Worm (Caenorhabditis elegans) whole organism, L3 larva: ENCODE data around the gene F44E7.3.

ENCODE experiments used
- R02D3.7 ChIP-seq: fragments of 150-350 bp; optimal IDR thresholded peaks from 2 replicates; lab custom pipeline; 2014; ENCODE audit warnings: missing biosample characterization, missing genetic modification characterization
- ZK546.5 ChIP-seq: sonication (generic microtip); optimal IDR thresholded peaks from 2 replicates; lab custom pipeline; 2017; ENCODE audit warnings: missing biosample characterization, missing genetic modification characterization
- aly-2 ChIP-seq: fragments of 150-350 bp; optimal IDR thresholded peaks from 2 replicates; lab custom pipeline; 2014; ENCODE audit warnings: missing biosample characterization, missing genetic modification characterization
- ama-1 ChIP-seq: fragments of 150-350 bp; optimal IDR thresholded peaks from 2 replicates; lab custom pipeline; 2018
- ceh-16 ChIP-seq: sonication (generic microtip); optimal IDR thresholded peaks from 2 replicates; lab custom pipeline; 2017; ENCODE audit warnings: missing biosample characterization, missing genetic modification characterization
- ceh-28 ChIP-seq: fragments of 150-350 bp; optimal IDR thresholded peaks from 2 replicates; lab custom pipeline; 2014; ENCODE audit warnings: missing biosample characterization, missing genetic modification reagents, missing genetic modification characterization
- ceh-82 ChIP-seq: fragments of 150-350 bp; optimal IDR thresholded peaks from 2 replicates; lab custom pipeline; 2014; ENCODE audit warnings: missing biosample characterization, missing genetic modification characterization
- ceh-9 ChIP-seq: sonication (generic microtip); optimal IDR thresholded peaks from 2 replicates; lab custom pipeline; 2018; ENCODE audit warnings: missing biosample characterization, missing genetic modification characterization
- daf-12 ChIP-seq: fragments of 150-350 bp; optimal IDR thresholded peaks from 2 replicates; lab custom pipeline; 2014; ENCODE audit warnings: missing biosample characterization, missing genetic modification reagents, missing genetic modification characterization
- egl-27 ChIP-seq: sonication (generic microtip); optimal IDR thresholded peaks from 4 replicates; lab custom pipeline; 2017; ENCODE audit warnings: missing biosample characterization, missing genetic modification reagents, missing genetic modification characterization
- egl-5 ChIP-seq: fragments of 150-350 bp; optimal IDR thresholded peaks from 2 replicates; lab custom pipeline; 2017; ENCODE audit warnings: missing biosample characterization, missing genetic modification reagents, missing genetic modification characterization, inconsistent platforms
- elt-1 ChIP-seq: fragments of 150-350 bp; optimal IDR thresholded peaks from 2 replicates; lab custom pipeline; 2014; ENCODE audit warnings: missing biosample characterization, missing genetic modification characterization
- elt-2 ChIP-seq: sonication (generic microtip); optimal IDR thresholded peaks from 2 replicates; lab custom pipeline; 2016; ENCODE audit warnings: missing genetic modification reagents, mild to moderate bottlenecking, missing genetic modification characterization, missing compliant biosample characterization
- elt-3 ChIP-seq, 3 experiments: fragments of 150-350 bp in 1 of 3; sonication (generic microtip) in 2 of 3; optimal IDR thresholded peaks; 2 replicates in 2 of 3; 4 replicates in 1 of 3; lab custom pipeline; 2014 to 2017; ENCODE audit warnings: missing biosample characterization in 3 of 3, missing genetic modification characterization in 3 of 3
- eor-1 ChIP-seq, 2 experiments: fragments of 150-350 bp; optimal IDR thresholded peaks; 2 replicates each; lab custom pipeline; 2014 to 2018; ENCODE audit warnings: missing biosample characterization in 2 of 2, missing genetic modification characterization in 2 of 2
- fkh-10 ChIP-seq: sonication (generic microtip); optimal IDR thresholded peaks from 2 replicates; lab custom pipeline; 2017; ENCODE audit warnings: missing biosample characterization, missing genetic modification reagents, missing genetic modification characterization
- fkh-2 ChIP-seq: fragments of 150-350 bp; optimal IDR thresholded peaks from 2 replicates; lab custom pipeline; 2014; ENCODE audit warnings: missing biosample characterization, missing genetic modification reagents, missing genetic modification characterization
- fos-1 ChIP-seq: fragments of 150-350 bp; optimal IDR thresholded peaks from 2 replicates; lab custom pipeline; 2014; ENCODE audit warnings: missing biosample characterization, missing genetic modification characterization
- hmg-11 ChIP-seq: sonication (generic microtip); optimal IDR thresholded peaks from 2 replicates; lab custom pipeline; 2016; ENCODE audit warnings: missing genetic modification characterization, missing compliant biosample characterization
- jun-1 ChIP-seq: fragments of 150-350 bp; optimal IDR thresholded peaks from 2 replicates; lab custom pipeline; 2014; ENCODE audit warnings: missing biosample characterization, missing genetic modification reagents, missing genetic modification characterization
- lin-15B ChIP-seq: fragments of 150-350 bp; optimal IDR thresholded peaks from 2 replicates; lab custom pipeline; 2014; ENCODE audit warnings: missing biosample characterization, missing genetic modification characterization
- lin-39 ChIP-seq: fragments of 150-350 bp; optimal IDR thresholded peaks from 2 replicates; lab custom pipeline; 2018; ENCODE audit warnings: missing biosample characterization, missing genetic modification reagents, missing genetic modification characterization
- lsy-12 ChIP-seq: sonication (generic microtip); optimal IDR thresholded peaks from 2 replicates; lab custom pipeline; 2016; ENCODE audit warnings: mild to moderate bottlenecking, missing genetic modification characterization, missing compliant biosample characterization
- mdl-1 ChIP-seq: fragments of 150-350 bp; optimal IDR thresholded peaks from 2 replicates; lab custom pipeline; 2014; ENCODE audit warnings: missing biosample characterization, missing genetic modification characterization
- mml-1 ChIP-seq: fragments of 150-350 bp; sonication (generic microtip); optimal IDR thresholded peaks from 3 replicates; lab custom pipeline; 2014; ENCODE audit warnings: missing biosample characterization, missing genetic modification characterization
- nfya-1 ChIP-seq: sonication (generic microtip); optimal IDR thresholded peaks from 2 replicates; lab custom pipeline; 2017; ENCODE audit warnings: missing genetic modification characterization, mild to moderate bottlenecking, missing compliant biosample characterization, antibody characterized with exemption, moderate library complexity; ENCODE audit not compliant: insufficient read depth
- nhr-11 ChIP-seq: fragments of 150-350 bp; optimal IDR thresholded peaks from 2 replicates; lab custom pipeline; 2014; ENCODE audit warnings: missing biosample characterization, missing genetic modification characterization
- nhr-12 ChIP-seq: fragments of 150-350 bp; optimal IDR thresholded peaks from 2 replicates; lab custom pipeline; 2014; ENCODE audit warnings: missing biosample characterization, missing genetic modification characterization
- nhr-23 ChIP-seq: fragments of 150-350 bp; optimal IDR thresholded peaks from 2 replicates; lab custom pipeline; 2014; ENCODE audit warnings: missing biosample characterization, missing genetic modification reagents, missing genetic modification characterization
- nhr-237 ChIP-seq: fragments of 150-350 bp; optimal IDR thresholded peaks from 2 replicates; lab custom pipeline; 2014; ENCODE audit warnings: missing biosample characterization, missing genetic modification characterization
- nhr-25 ChIP-seq: sonication (generic microtip); optimal IDR thresholded peaks from 2 replicates; lab custom pipeline; 2017; ENCODE audit warnings: missing biosample characterization, missing genetic modification characterization
- nhr-28 ChIP-seq: fragments of 150-350 bp; optimal IDR thresholded peaks from 2 replicates; lab custom pipeline; 2014; ENCODE audit warnings: missing biosample characterization, missing genetic modification characterization
- nhr-43 ChIP-seq: sonication (generic microtip); optimal IDR thresholded peaks from 2 replicates; lab custom pipeline; 2016; ENCODE audit warnings: mild to moderate bottlenecking, missing genetic modification characterization, missing compliant biosample characterization; ENCODE audit not compliant: poor library complexity, severe bottlenecking
- nhr-67 ChIP-seq: fragments of 150-350 bp; optimal IDR thresholded peaks from 2 replicates; lab custom pipeline; 2014; ENCODE audit warnings: missing biosample characterization, missing genetic modification characterization
- nhr-76 ChIP-seq: fragments of 150-350 bp; sonication (generic microtip); optimal IDR thresholded peaks from 5 replicates; lab custom pipeline; 2014; ENCODE audit warnings: missing biosample characterization, missing genetic modification characterization
- nhr-77 ChIP-seq: fragments of 150-350 bp; optimal IDR thresholded peaks from 2 replicates; lab custom pipeline; 2014; ENCODE audit warnings: missing biosample characterization, missing genetic modification characterization
- pha-4 ChIP-seq: fragments of 150-350 bp; optimal IDR thresholded peaks from 2 replicates; lab custom pipeline; 2014; ENCODE audit warnings: missing biosample characterization, missing genetic modification reagents, missing genetic modification characterization
- pqm-1 ChIP-seq: fragments of 150-350 bp; optimal IDR thresholded peaks from 2 replicates; lab custom pipeline; 2017; ENCODE audit warnings: missing biosample characterization, missing genetic modification characterization, inconsistent platforms
- sea-2 ChIP-seq: fragments of 150-350 bp; sonication (generic microtip); optimal IDR thresholded peaks from 4 replicates; lab custom pipeline; 2014; ENCODE audit warnings: missing biosample characterization, missing genetic modification reagents, missing genetic modification characterization
- skn-1 ChIP-seq: fragments of 150-350 bp; optimal IDR thresholded peaks from 2 replicates; lab custom pipeline; 2014; ENCODE audit warnings: missing biosample characterization, missing genetic modification characterization
- snpc-4 ChIP-seq: fragments of 150-350 bp; optimal IDR thresholded peaks from 2 replicates; lab custom pipeline; 2014; ENCODE audit warnings: missing biosample characterization, missing genetic modification characterization
- tbx-2 ChIP-seq: sonication (generic microtip); optimal IDR thresholded peaks from 2 replicates; lab custom pipeline; 2016; ENCODE audit warnings: mild to moderate bottlenecking, missing genetic modification characterization, missing compliant biosample characterization
- unc-39 ChIP-seq: sonication (generic microtip); optimal IDR thresholded peaks from 4 replicates; lab custom pipeline; 2017; ENCODE audit warnings: missing biosample characterization, missing genetic modification characterization
- unc-62 ChIP-seq: fragments of 150-350 bp; sonication (generic microtip); optimal IDR thresholded peaks from 4 replicates; lab custom pipeline; 2014; ENCODE audit warnings: missing biosample characterization, missing genetic modification reagents, missing genetic modification characterization
- zag-1 ChIP-seq: fragments of 150-350 bp; optimal IDR thresholded peaks from 2 replicates; lab custom pipeline; 2014; ENCODE audit warnings: missing biosample characterization, missing genetic modification characterization
- ztf-11 ChIP-seq: fragments of 150-350 bp; optimal IDR thresholded peaks from 2 replicates; lab custom pipeline; 2014; ENCODE audit warnings: missing biosample characterization, missing genetic modification characterization
- ztf-4 ChIP-seq: fragments of 150-350 bp; optimal IDR thresholded peaks from 2 replicates; lab custom pipeline; 2014; ENCODE audit warnings: missing biosample characterization, missing genetic modification characterization

Gene F44E7.3

ce11 chrV:5780713-5781360 lies 9.1 kb downstream of the F44E7.3 start, which contains the start of gene F44E7.5:
Gene F44E7.5, minus strand, starts transcription at chrV:5780922.
- TF ChIP-seq ceh-28 (no peak), mdl-1 (tag; lab: Kevin White, UChicago) (no peak), ceh-9 (tag; lab: Kevin White, UChicago) (no peak), sea-2 (GFP tag; lab: Kevin White, UChicago) (no peak), nhr-237 (tag; lab: Kevin White, UChicago) (no peak), tbx-2 (tag; lab: Kevin White, UChicago) (no peak), daf-12 (tag; lab: Kevin White, UChicago) (no peak), jun-1 (tag; lab: Kevin White, UChicago) (no peak), pha-4 (tag; lab: Kevin White, UChicago) (peak; percentile 71), aly-2 (no peak), lsy-12 (tag; lab: Kevin White, UChicago) (no peak), elt-1 (tag; lab: Kevin White, UChicago) (no peak), nhr-28 (no peak), unc-39 (tag; lab: Kevin White, UChicago) (no peak), nhr-23 (tag; lab: Kevin White, UChicago) (peak; percentile 76), R02D3.7 (tag; lab: Kevin White, UChicago) (peak; percentile 15), ztf-11 (tag; lab: Kevin White, UChicago) (no peak), mml-1 (tag; lab: Kevin White, UChicago) (no peak), hmg-11 (peak; percentile 7), ztf-4 (tag; lab: Kevin White, UChicago) (no peak), ama-1 (lab: Kevin White, UChicago) (peak; percentile 12), nhr-11 (tag; lab: Kevin White, UChicago) (no peak), eor-1 (tag; optimal IDR thresholded peaks at IDR 0.05; lab: Kevin White, UChicago) (no peak), nfya-1 (tag; lab: Kevin White, UChicago) (peak; percentile 60), ceh-16 (tag; lab: Kevin White, UChicago) (no peak), nhr-12 (no peak), elt-2 (tag; lab: Kevin White, UChicago) (peak; percentile 86), ceh-82 (tag; lab: Kevin White, UChicago) (no peak), egl-5 (tag; lab: Kevin White, UChicago) (no peak), pqm-1 (tag; lab: Kevin White, UChicago) (peak; percentile 74), egl-27 (tag; lab: Kevin White, UChicago) (no peak), elt-3 (tag; optimal IDR thresholded peaks at IDR 0.05; lab: Kevin White, UChicago) (no peak), nhr-25 (peak; percentile 71), nhr-43 (tag; lab: Kevin White, UChicago) (peak; percentile 5), fkh-10 (no peak), snpc-4 (tag; lab: Kevin White, UChicago) (peak; percentile 34), nhr-77 (tag; lab: Kevin White, UChicago) (no peak), nhr-67 (tag; lab: Kevin White, UChicago) (no peak), nhr-76 (tag; lab: Kevin White, UChicago) (no peak), lin-39 (tag; lab: Kevin White, UChicago) (no peak), lin-15B (peak; percentile 47), zag-1 (no peak), unc-62 (GFP tag; lab: Kevin White, UChicago) (no peak), fos-1 (tag; lab: Kevin White, UChicago) (no peak), ZK546.5 (tag; lab: Kevin White, UChicago) (no peak), fkh-2 (tag; lab: Kevin White, UChicago) (no peak), skn-1 (peak; percentile 32)
